Worm (Caenorhabditis elegans) whole organism, mixed stage, embryonic: Measurements from ENCODE around the gene F36D3.4.

ENCODE experiments used
- bed-3 ChIP-seq: fragments of 200-800 bp; sonication (Bioruptor generic); optimal IDR thresholded peaks from 3 replicates; lab custom pipeline; 2018; ENCODE audit warnings: mild to moderate bottlenecking, missing genetic modification characterization, moderate library complexity, missing compliant biosample characterization
- blmp-1 ChIP-seq: fragments of 150-350 bp; optimal IDR thresholded peaks from 2 replicates; lab custom pipeline; 2014; ENCODE audit warnings: missing biosample characterization, missing genetic modification characterization
- ceh-39 ChIP-seq: fragments of 150-350 bp; optimal IDR thresholded peaks from 2 replicates; lab custom pipeline; 2014; ENCODE audit warnings: missing biosample characterization, missing genetic modification characterization
- ceh-43 ChIP-seq: fragments of 200-800 bp; sonication (Bioruptor generic); optimal IDR thresholded peaks from 2 replicates; lab custom pipeline; 2018; ENCODE audit warnings: mild to moderate bottlenecking, missing genetic modification characterization, moderate library complexity, missing compliant biosample characterization
- ceh-83 ChIP-seq: fragments of 200-800 bp; sonication (Bioruptor generic); optimal IDR thresholded peaks from 2 replicates; lab custom pipeline; 2018; ENCODE audit warnings: mild to moderate bottlenecking, missing genetic modification characterization, missing compliant biosample characterization
- ces-1 ChIP-seq: fragments of 150-350 bp; optimal IDR thresholded peaks from 2 replicates; lab custom pipeline; 2014; ENCODE audit warnings: missing biosample characterization, missing genetic modification reagents, missing genetic modification characterization
- cnd-1 ChIP-seq: fragments of 200-800 bp; sonication (Bioruptor generic); optimal IDR thresholded peaks from 2 replicates; lab custom pipeline; 2018; ENCODE audit warnings: mild to moderate bottlenecking, missing genetic modification characterization, missing compliant biosample characterization
- drap-1 ChIP-seq: fragments of 200-800 bp; sonication (Bioruptor generic); optimal IDR thresholded peaks from 3 replicates; lab custom pipeline; 2018; ENCODE audit warnings: mild to moderate bottlenecking, missing genetic modification characterization, missing compliant biosample characterization
- elt-3 ChIP-seq: fragments of 150-350 bp; optimal IDR thresholded peaks from 2 replicates; lab custom pipeline; 2014; ENCODE audit warnings: missing biosample characterization, missing genetic modification characterization
- flh-1 ChIP-seq: fragments of 200-800 bp; sonication (Bioruptor generic); optimal IDR thresholded peaks from 2 replicates; lab custom pipeline; 2018; ENCODE audit warnings: mild to moderate bottlenecking, missing genetic modification characterization, moderate library complexity, missing compliant biosample characterization
- ham-2 ChIP-seq: fragments of 200-800 bp; sonication (Bioruptor generic); optimal IDR thresholded peaks from 2 replicates; lab custom pipeline; 2018; ENCODE audit warnings: mild to moderate bottlenecking, missing genetic modification characterization, missing compliant biosample characterization
- hlh-1 ChIP-seq: fragments of 150-350 bp; optimal IDR thresholded peaks from 2 replicates; lab custom pipeline; 2014; ENCODE audit warnings: missing biosample characterization, missing genetic modification reagents, missing genetic modification characterization
- lin-13 ChIP-seq: fragments of 150-350 bp; optimal IDR thresholded peaks from 2 replicates; lab custom pipeline; 2014; ENCODE audit warnings: missing biosample characterization, missing genetic modification characterization
- lin-32 ChIP-seq: fragments of 200-800 bp; sonication (Bioruptor generic); optimal IDR thresholded peaks from 2 replicates; lab custom pipeline; 2018; ENCODE audit warnings: mild to moderate bottlenecking, missing genetic modification characterization, missing compliant biosample characterization
- lsy-2 ChIP-seq: fragments of 150-350 bp; optimal IDR thresholded peaks from 2 replicates; lab custom pipeline; 2014; ENCODE audit warnings: missing biosample characterization, missing genetic modification characterization
- mab-5 ChIP-seq: fragments of 150-350 bp; optimal IDR thresholded peaks from 2 replicates; lab custom pipeline; 2014; ENCODE audit warnings: missing biosample characterization, missing genetic modification characterization
- mep-1 ChIP-seq: fragments of 150-350 bp; optimal IDR thresholded peaks from 2 replicates; lab custom pipeline; 2017; ENCODE audit warnings: missing biosample characterization, missing genetic modification reagents, missing genetic modification characterization, inconsistent platforms
- nhr-12 ChIP-seq: fragments of 150-350 bp; optimal IDR thresholded peaks from 2 replicates; lab custom pipeline; 2014; ENCODE audit warnings: missing biosample characterization, missing genetic modification characterization
- nhr-237 ChIP-seq: fragments of 150-350 bp; optimal IDR thresholded peaks from 2 replicates; lab custom pipeline; 2014; ENCODE audit warnings: missing biosample characterization, missing genetic modification characterization
- nhr-28 ChIP-seq: fragments of 150-350 bp; optimal IDR thresholded peaks from 2 replicates; lab custom pipeline; 2014; ENCODE audit warnings: missing biosample characterization, missing genetic modification characterization
- nhr-76 ChIP-seq: sonication (generic microtip); optimal IDR thresholded peaks from 2 replicates; lab custom pipeline; 2017; ENCODE audit warnings: missing biosample characterization, missing genetic modification characterization
- pha-4 ChIP-seq: fragments of 150-350 bp; optimal IDR thresholded peaks from 2 replicates; lab custom pipeline; 2018; ENCODE audit warnings: missing biosample characterization, missing genetic modification reagents, missing genetic modification characterization
- sem-2 ChIP-seq: fragments of 200-800 bp; sonication (Bioruptor generic); optimal IDR thresholded peaks from 2 replicates; lab custom pipeline; 2018; ENCODE audit warnings: mild to moderate bottlenecking, missing genetic modification characterization, missing compliant biosample characterization
- snpc-4 ChIP-seq: fragments of 150-350 bp; optimal IDR thresholded peaks from 2 replicates; lab custom pipeline; 2014; ENCODE audit warnings: missing biosample characterization, missing genetic modification characterization
- sptf-1 ChIP-seq: sonication (generic microtip); optimal IDR thresholded peaks from 2 replicates; lab custom pipeline; 2017; ENCODE audit warnings: mild to moderate bottlenecking, missing genetic modification characterization, moderate library complexity, missing compliant biosample characterization
- tbx-8 ChIP-seq: fragments of 200-800 bp; sonication (Bioruptor generic); optimal IDR thresholded peaks from 2 replicates; lab custom pipeline; 2018; ENCODE audit warnings: mild to moderate bottlenecking, missing genetic modification characterization, moderate library complexity, missing compliant biosample characterization
- unc-120 ChIP-seq: sonication (generic microtip); optimal IDR thresholded peaks from 2 replicates; lab custom pipeline; 2017; ENCODE audit warnings: missing genetic modification characterization, missing compliant biosample characterization; ENCODE audit not compliant: poor library complexity, severe bottlenecking
- unc-39 ChIP-seq: fragments of 150-350 bp; optimal IDR thresholded peaks from 2 replicates; lab custom pipeline; 2014; ENCODE audit warnings: missing biosample characterization, missing genetic modification characterization
- unc-62 ChIP-seq: fragments of 150-350 bp; optimal IDR thresholded peaks from 2 replicates; lab custom pipeline; 2014; ENCODE audit warnings: missing biosample characterization, missing genetic modification reagents, missing genetic modification characterization
- zip-8 ChIP-seq: fragments of 150-350 bp; optimal IDR thresholded peaks from 2 replicates; lab custom pipeline; 2014; ENCODE audit warnings: missing biosample characterization, missing genetic modification characterization

The F36D3.4 gene

ce11 chrV:16497504-16497903, 20.0 kb downstream of the F36D3.4 start, which contains the start of gene srh-136:
TSS of gene srh-136 (minus strand) at chrV:16497596.
- no peak for TF ChIP-seq nhr-76
- TF ChIP-seq lin-13 (tag; lab: Kevin White, UChicago) = no peak
- TF ChIP-seq zip-8 = no peak
- TF ChIP-seq ceh-83 (GFP tag; lab: Kevin White, UChicago) = no peak
- TF ChIP-seq ham-2 (GFP tag; lab: Kevin White, UChicago) = no peak
- TF ChIP-seq ceh-39 = no peak
- no peak for TF ChIP-seq tbx-8 (GFP tag; lab: Kevin White, UChicago)
- no peak for TF ChIP-seq ces-1
- no peak for TF ChIP-seq mab-5 (tag; lab: Kevin White, UChicago)
- TF ChIP-seq ceh-43 (GFP tag; lab: Kevin White, UChicago) = no peak
- no peak for TF ChIP-seq bed-3 (GFP tag; lab: Kevin White, UChicago)
- no peak for TF ChIP-seq lsy-2 (tag; lab: Kevin White, UChicago)
- no peak for TF ChIP-seq drap-1 (GFP tag; lab: Kevin White, UChicago)
- no peak for TF ChIP-seq mep-1 (tag; lab: Kevin White, UChicago)
- no peak for TF ChIP-seq sem-2 (GFP tag; lab: Kevin White, UChicago)
- no peak for TF ChIP-seq pha-4

- TF ChIP-seq nhr-12 (no peak), zip-8 (no peak), mep-1 (tag; lab: Kevin White, UChicago) (no peak), snpc-4 (no peak), cnd-1 (tag; lab: Kevin White, UChicago) (no peak), lin-13 (tag; lab: Kevin White, UChicago) (no peak), nhr-237 (tag; lab: Kevin White, UChicago) (no peak), drap-1 (GFP tag; lab: Kevin White, UChicago) (no peak), hlh-1 (tag; lab: Kevin White, UChicago) (no peak), ceh-83 (GFP tag; lab: Kevin White, UChicago) (no peak), tbx-8 (GFP tag; lab: Kevin White, UChicago) (no peak), elt-3 (tag; lab: Kevin White, UChicago) (no peak), ceh-43 (GFP tag; lab: Kevin White, UChicago) (no peak)
- TF ChIP-seq, all 35 proteins: peak for 0
These were observed 23.2 kb downstream of the F36D3.4 start, which contains the start of gene comt-2 for ce11 chrV:16494359-16494758. TSS of gene comt-2 (minus strand) at chrV:16494489.

ce11 chrV:16488172-16488571, 29.3 kb downstream of the F36D3.4 start, which contains the start of gene sqst-4:
TSS of gene sqst-4 (plus strand) at chrV:16488472.
- TF ChIP-seq ceh-43 (GFP tag; lab: Kevin White, UChicago) (no peak), unc-62 (GFP tag; lab: Kevin White, UChicago) (no peak), drap-1 (GFP tag; lab: Kevin White, UChicago) (no peak), sem-2 (GFP tag; lab: Kevin White, UChicago) (no peak), unc-120 (tag; lab: Kevin White, UChicago) (no peak), lin-13 (tag; lab: Kevin White, UChicago) (no peak), mep-1 (tag; lab: Kevin White, UChicago) (no peak), nhr-76 (no peak), pha-4 (no peak)

- no peak for TF ChIP-seq blmp-1
- no peak for TF ChIP-seq nhr-28 (tag; lab: Kevin White, UChicago)
- TF ChIP-seq ceh-39 = no peak
- TF ChIP-seq lsy-2 (tag; lab: Kevin White, UChicago) = no peak
- no peak for TF ChIP-seq flh-1
- TF ChIP-seq cnd-1 (tag; lab: Kevin White, UChicago) = no peak
- no peak for TF ChIP-seq nhr-76
- no peak for TF ChIP-seq hlh-1 (tag; lab: Kevin White, UChicago)
- no peak for TF ChIP-seq ceh-43 (GFP tag; lab: Kevin White, UChicago)
- TF ChIP-seq tbx-8 (GFP tag; lab: Kevin White, UChicago) = no peak
- no peak for TF ChIP-seq unc-39 (tag; lab: Kevin White, UChicago)
- no peak for TF ChIP-seq ceh-83 (GFP tag; lab: Kevin White, UChicago)
- TF ChIP-seq sptf-1 (tag; lab: Kevin White, UChicago) = no peak
- TF ChIP-seq lin-32 (GFP tag; lab: Kevin White, UChicago) = no peak
- TF ChIP-seq bed-3 (GFP tag; lab: Kevin White, UChicago) = no peak
- TF ChIP-seq zip-8 = no peak
- no peak for TF ChIP-seq ham-2 (GFP tag; lab: Kevin White, UChicago)
- no peak for TF ChIP-seq sem-2 (GFP tag; lab: Kevin White, UChicago)
- no peak for TF ChIP-seq unc-62 (GFP tag; lab: Kevin White, UChicago)
- no peak for TF ChIP-seq unc-120 (tag; lab: Kevin White, UChicago)
- TF ChIP-seq, all 35 proteins: peak for 0
These were observed 30.0 kb downstream of the F36D3.4 start, which contains the start of gene Y32B12A.5 for ce11 chrV:16487474-16487873. TSS of gene Y32B12A.5 (minus strand) at chrV:16487574.
